Fruit fly (Drosophila melanogaster) whole organism, embryonic: ENCODE measurements around the gene CG6398.

Experiments used
- Adf1 ChIP-seq: fragments of 200-800 bp; sonication (Bioruptor generic); IDR thresholded peaks from 2 replicates; pipeline ENCODE4 v1.3.6; 2022; ENCODE audit warnings: missing biosample characterization, missing genetic modification characterization
- Atf-2 ChIP-seq: fragments of 200-800 bp; sonication (Bioruptor generic); optimal IDR thresholded peaks from 2 replicates; lab custom pipeline; 2016; ENCODE audit warnings: missing biosample characterization, missing genetic modification characterization
- Atf3 ChIP-seq: fragments of 200-800 bp; sonication (Bioruptor generic); optimal IDR thresholded peaks from 3 replicates; lab custom pipeline; 2016; ENCODE audit warnings: missing biosample characterization, missing genetic modification characterization
- B-H2 ChIP-seq: fragments of 200-800 bp; sonication (Bioruptor generic); optimal IDR thresholded peaks from 2 replicates; lab custom pipeline; 2018; ENCODE audit warnings: missing biosample characterization, mild to moderate bottlenecking, missing genetic modification characterization
- CG1024 ChIP-seq: fragments of 200-800 bp; sonication (Bioruptor generic); IDR thresholded peaks from 2 replicates; pipeline ENCODE4 v1.3.6; 2022; ENCODE audit warnings: missing biosample characterization, missing genetic modification characterization
- CG12299 ChIP-seq: fragments of 200-800 bp; sonication (Bioruptor generic); optimal IDR thresholded peaks from 2 replicates; lab custom pipeline; 2018; ENCODE audit warnings: missing biosample characterization, mild to moderate bottlenecking, missing genetic modification characterization
- CG15696 ChIP-seq: fragments of 200-800 bp; sonication (Bioruptor generic); optimal IDR thresholded peaks from 2 replicates; lab custom pipeline; 2019; ENCODE audit warnings: missing biosample characterization, mild to moderate bottlenecking, missing genetic modification characterization, moderate library complexity
- CG17385 ChIP-seq: fragments of 200-800 bp; sonication (Bioruptor generic); optimal IDR thresholded peaks from 3 replicates; lab custom pipeline; 2018; ENCODE audit warnings: missing biosample characterization, mild to moderate bottlenecking, missing genetic modification characterization
- CG18599 ChIP-seq: fragments of 200-800 bp; sonication (Bioruptor generic); optimal IDR thresholded peaks from 3 replicates; lab custom pipeline; 2017; ENCODE audit warnings: missing biosample characterization, missing genetic modification characterization, mild to moderate bottlenecking, moderate library complexity, missing genetic modification reagents
- CG2202 ChIP-seq: fragments of 200-800 bp; sonication (Bioruptor generic); optimal IDR thresholded peaks from 2 replicates; lab custom pipeline; 2018; ENCODE audit warnings: missing biosample characterization, mild to moderate bottlenecking, missing genetic modification characterization
- CG2712 ChIP-seq: fragments of 200-800 bp; optimal IDR thresholded peaks from 3 replicates; lab custom pipeline; 2019; ENCODE audit warnings: missing biosample characterization, mild to moderate bottlenecking, missing genetic modification characterization, moderate library complexity
- CG3065 ChIP-seq: fragments of 200-800 bp; sonication (Bioruptor generic); optimal IDR thresholded peaks from 2 replicates; lab custom pipeline; 2016; ENCODE audit warnings: missing biosample characterization, missing genetic modification characterization
- CG4328 ChIP-seq: fragments of 200-800 bp; sonication (Bioruptor generic); optimal IDR thresholded peaks from 3 replicates; lab custom pipeline; 2017; ENCODE audit warnings: missing biosample characterization, missing genetic modification reagents, missing genetic modification characterization
- CG5245 ChIP-seq: fragments of 200-800 bp; sonication (Bioruptor generic); optimal IDR thresholded peaks from 3 replicates; lab custom pipeline; 2016; ENCODE audit warnings: missing biosample characterization, missing genetic modification characterization
- CG7839 ChIP-seq: fragments of 200-800 bp; sonication (Bioruptor generic); optimal IDR thresholded peaks from 3 replicates; lab custom pipeline; 2018; ENCODE audit warnings: missing biosample characterization, mild to moderate bottlenecking, missing genetic modification characterization, moderate library complexity
- CG7928 ChIP-seq: fragments of 200-800 bp; sonication (Bioruptor generic); optimal IDR thresholded peaks from 2 replicates; lab custom pipeline; 2017; ENCODE audit warnings: missing biosample characterization, mild to moderate bottlenecking, missing genetic modification characterization
- CG8089 ChIP-seq: fragments of 200-800 bp; sonication (Bioruptor generic); optimal IDR thresholded peaks from 3 replicates; lab custom pipeline; 2016; ENCODE audit warnings: missing biosample characterization, missing genetic modification characterization
- CG8281 ChIP-seq: fragments of 200-800 bp; sonication (Bioruptor generic); optimal IDR thresholded peaks from 2 replicates; lab custom pipeline; 2018; ENCODE audit warnings: missing biosample characterization, mild to moderate bottlenecking, missing genetic modification characterization, moderate library complexity
- CG8359 ChIP-seq: fragments of 200-800 bp; sonication (Bioruptor generic); optimal IDR thresholded peaks from 2 replicates; lab custom pipeline; 2017; ENCODE audit warnings: missing biosample characterization, mild to moderate bottlenecking, missing genetic modification characterization, borderline replicate concordance
- CG9215 ChIP-seq: fragments of 200-800 bp; sonication (Bioruptor generic); IDR thresholded peaks from 2 replicates; pipeline ENCODE4 v1.3.6; 2022; ENCODE audit warnings: missing biosample characterization, missing genetic modification characterization
- CG9437 ChIP-seq: fragments of 200-800 bp; sonication (Bioruptor generic); optimal IDR thresholded peaks from 2 replicates; lab custom pipeline; 2018; ENCODE audit warnings: missing biosample characterization, mild to moderate bottlenecking, missing genetic modification characterization
- Camta ChIP-seq: fragments of 200-800 bp; sonication (Bioruptor generic); optimal IDR thresholded peaks from 2 replicates; lab custom pipeline; 2016; ENCODE audit warnings: missing biosample characterization, missing genetic modification characterization
- CrebB ChIP-seq: fragments of 200-800 bp; sonication (Bioruptor generic); optimal IDR thresholded peaks from 3 replicates; lab custom pipeline; 2018; ENCODE audit warnings: missing biosample characterization, mild to moderate bottlenecking, missing genetic modification characterization
- D ChIP-seq, 2 experiments: fragments of 200-800 bp in 1 of 2; fragments of >200 bp in 1 of 2; sonication (Bioruptor generic) in 1 of 2; optimal IDR thresholded peaks; 2 replicates in 1 of 2; 3 replicates in 1 of 2; lab custom pipeline; 2017; ENCODE audit warnings: mild to moderate bottlenecking in 1 of 2, missing biosample characterization in 1 of 2, missing genetic modification characterization in 1 of 2, missing genetic modification reagents in 1 of 2
- D19B ChIP-seq: fragments of 200-800 bp; sonication (Bioruptor generic); optimal IDR thresholded peaks from 2 replicates; lab custom pipeline; 2017; ENCODE audit warnings: missing biosample characterization, mild to moderate bottlenecking, missing genetic modification characterization
- Dfd ChIP-seq, 2 experiments: fragments of >200 bp; optimal IDR thresholded peaks; 2 replicates each; lab custom pipeline; 2017; ENCODE audit warnings: missing biosample characterization in 2 of 2, missing genetic modification characterization in 2 of 2
- Dip3 ChIP-seq: fragments of 200-800 bp; sonication (Bioruptor generic); optimal IDR thresholded peaks from 3 replicates; lab custom pipeline; 2016; ENCODE audit warnings: missing biosample characterization, missing genetic modification characterization
- Lim3 ChIP-seq: fragments of 200-800 bp; sonication (Bioruptor generic); IDR thresholded peaks from 2 replicates; pipeline ENCODE4 v1.3.6; 2022; ENCODE audit warnings: missing biosample characterization, missing genetic modification characterization
- Ravus ChIP-seq: fragments of 200-800 bp; sonication (Bioruptor generic); IDR thresholded peaks from 2 replicates; pipeline ENCODE4 v1.3.6; 2022; ENCODE audit warnings: missing biosample characterization, missing genetic modification characterization
- al ChIP-seq: fragments of 200-800 bp; sonication (Bioruptor generic); IDR thresholded peaks from 2 replicates; pipeline ENCODE4 v1.3.6; 2022; ENCODE audit warnings: missing biosample characterization, missing genetic modification characterization
- aop ChIP-seq: fragments of 200-800 bp; sonication (Bioruptor generic); IDR thresholded peaks from 2 replicates; pipeline ENCODE4 v1.3.6; 2022; ENCODE audit warnings: missing biosample characterization, missing genetic modification characterization
- br ChIP-seq: fragments of >200 bp; optimal IDR thresholded peaks from 2 replicates; lab custom pipeline; 2017
- caup ChIP-seq: fragments of 200-800 bp; sonication (Bioruptor generic); optimal IDR thresholded peaks from 3 replicates; lab custom pipeline; 2017; ENCODE audit warnings: missing biosample characterization, mild to moderate bottlenecking, missing genetic modification characterization, moderate library complexity; ENCODE audit not compliant: severe bottlenecking
- cwo ChIP-seq: fragments of 200-800 bp; sonication (Bioruptor generic); optimal IDR thresholded peaks from 3 replicates; lab custom pipeline; 2017; ENCODE audit warnings: missing biosample characterization, missing genetic modification characterization, mild to moderate bottlenecking, moderate library complexity, missing genetic modification reagents
- dmrt11E ChIP-seq: fragments of 200-800 bp; sonication (Bioruptor generic); optimal IDR thresholded peaks from 3 replicates; lab custom pipeline; 2018; ENCODE audit warnings: missing biosample characterization, mild to moderate bottlenecking, missing genetic modification characterization, moderate library complexity
- gcm ChIP-seq: fragments of 200-800 bp; sonication (Bioruptor generic); optimal IDR thresholded peaks from 2 replicates; lab custom pipeline; 2019; ENCODE audit warnings: missing biosample characterization, mild to moderate bottlenecking, missing genetic modification characterization, moderate library complexity
- kay ChIP-seq: fragments of 200-800 bp; sonication (Bioruptor generic); optimal IDR thresholded peaks from 2 replicates; lab custom pipeline; 2016; ENCODE audit warnings: missing biosample characterization, missing genetic modification characterization
- nerfin-1 ChIP-seq: fragments of 200-800 bp; sonication (Bioruptor generic); optimal IDR thresholded peaks from 3 replicates; lab custom pipeline; 2019; ENCODE audit warnings: missing biosample characterization, mild to moderate bottlenecking, missing genetic modification characterization, moderate library complexity
- odd ChIP-seq: fragments of 200-800 bp; sonication (Bioruptor generic); optimal IDR thresholded peaks from 2 replicates; lab custom pipeline; 2017; ENCODE audit warnings: missing biosample characterization, mild to moderate bottlenecking, missing genetic modification characterization
- onecut ChIP-seq: fragments of 200-800 bp; sonication (Bioruptor generic); IDR thresholded peaks from 2 replicates; pipeline ENCODE4 v1.3.6; 2022; ENCODE audit warnings: missing biosample characterization, missing genetic modification characterization
- otp ChIP-seq: fragments of 200-800 bp; sonication (Bioruptor generic); IDR thresholded peaks from 3 replicates; pipeline ENCODE4, ENCODE4 v1.3.6; 2022; ENCODE audit warnings: missing biosample characterization, missing genetic modification characterization
- pum ChIP-seq: fragments of 200-800 bp; sonication (Bioruptor generic); optimal IDR thresholded peaks from 2 replicates; lab custom pipeline; 2016; ENCODE audit warnings: missing biosample characterization, missing genetic modification characterization
- schlank ChIP-seq: fragments of 200-800 bp; sonication (Bioruptor generic); optimal IDR thresholded peaks from 2 replicates; lab custom pipeline; 2018; ENCODE audit warnings: missing biosample characterization, mild to moderate bottlenecking, missing genetic modification characterization
- sd ChIP-seq: fragments of 200-800 bp; sonication (Bioruptor generic); optimal IDR thresholded peaks from 3 replicates; lab custom pipeline; 2018; ENCODE audit warnings: missing biosample characterization, mild to moderate bottlenecking, missing genetic modification characterization, moderate library complexity
- slbo ChIP-seq: fragments of 200-800 bp; sonication (Bioruptor generic); IDR thresholded peaks from 2 replicates; pipeline ENCODE4 v1.3.6; 2022; ENCODE audit warnings: missing biosample characterization, missing genetic modification characterization
- slou ChIP-seq: fragments of 200-800 bp; sonication (Bioruptor generic); optimal IDR thresholded peaks from 3 replicates; lab custom pipeline; 2016; ENCODE audit warnings: missing biosample characterization, missing genetic modification characterization
- twi ChIP-seq: fragments of 200-800 bp; optimal IDR thresholded peaks from 2 replicates; lab custom pipeline; 2019; ENCODE audit warnings: missing biosample characterization, mild to moderate bottlenecking, missing genetic modification characterization, moderate library complexity
- usp ChIP-seq: fragments of >200 bp; optimal IDR thresholded peaks from 2 replicates; lab custom pipeline; 2017; ENCODE audit warnings: missing biosample characterization, missing genetic modification characterization
- wor ChIP-seq: fragments of 200-800 bp; sonication (Bioruptor generic); IDR thresholded peaks from 2 replicates; pipeline ENCODE4 v1.3.6; 2022; ENCODE audit warnings: missing biosample characterization, missing genetic modification characterization
- yki ChIP-seq: fragments of >200 bp; optimal IDR thresholded peaks from 3 replicates; lab custom pipeline; 2018
- zfh2 ChIP-seq: fragments of 200-800 bp; sonication (Bioruptor generic); optimal IDR thresholded peaks from 2 replicates; lab custom pipeline; 2016; ENCODE audit warnings: missing biosample characterization, missing genetic modification characterization

CG6398 gene

dm6 chrX:17789413-17790054 is 41.1 kb upstream of the CG6398 start (continued):
- TF ChIP-seq CG8089 (GFP tag; lab: Kevin White, UChicago) (no peak), CG9215 (no peak), aop (no peak), CrebB (tag; lab: Kevin White, UChicago) (no peak), CG18599 (GFP tag; lab: Kevin White, UChicago) (no peak), D (optimal IDR thresholded peaks at IDR 0.05; lab: Kevin White, UChicago) (no peak), D (GFP tag; optimal IDR thresholded peaks at IDR 0.05; lab: Kevin White, UChicago) (no peak), al (GFP tag; lab: Robert Waterston, UW) (no peak), D19B (GFP tag; lab: Kevin White, UChicago) (no peak), yki (lab: Kevin White, UChicago) (peak; percentile 50), CG4328 (GFP tag; lab: Kevin White, UChicago) (no peak), CG7839 (tag; lab: Kevin White, UChicago) (no peak), Dfd (GFP tag; optimal IDR thresholded peaks at IDR 0.05; lab: Kevin White, UChicago) (no peak), kay (GFP tag; lab: Kevin White, UChicago) (no peak), CG7928 (GFP tag; lab: Kevin White, UChicago) (no peak), CG8281 (tag; lab: Kevin White, UChicago) (no peak), CG9437 (GFP tag; lab: Kevin White, UChicago) (no peak), twi (tag; lab: Kevin White, UChicago) (no peak), Adf1 (peak; percentile 84), slbo (GFP tag; lab: Robert Waterston, UW) (peak; percentile 3; the same call in 1 of the 2 replicates), B-H2 (GFP tag; lab: Kevin White, UChicago) (no peak), br (lab: Kevin White, UChicago) (no peak), CG17385 (GFP tag; lab: Kevin White, UChicago) (peak; percentile 71), Ravus (no peak), CG5245 (GFP tag; lab: Kevin White, UChicago) (no peak), slou (GFP tag; lab: Kevin White, UChicago) (no peak), Atf-2 (GFP tag; lab: Kevin White, UChicago) (no peak), CG3065 (GFP tag; lab: Kevin White, UChicago) (no peak), CG8359 (GFP tag; lab: Kevin White, UChicago) (no peak), Camta (GFP tag; lab: Kevin White, UChicago) (no peak), CG1024 (GFP tag; lab: Robert Waterston, UW) (no peak), onecut (GFP tag; lab: Robert Waterston, UW) (peak; percentile 16), zfh2 (GFP tag; lab: Kevin White, UChicago) (no peak), CG15696 (no peak), schlank (tag; lab: Kevin White, UChicago) (no peak), Dip3 (no peak), dmrt11E (tag; lab: Kevin White, UChicago) (no peak), nerfin-1 (tag; lab: Kevin White, UChicago) (peak; percentile 6), usp (GFP tag; lab: Kevin White, UChicago) (no peak), cwo (GFP tag; lab: Kevin White, UChicago) (no peak), CG12299 (tag; lab: Kevin White, UChicago) (no peak), odd (GFP tag; lab: Kevin White, UChicago) (no peak), pum (GFP tag; lab: Kevin White, UChicago) (no peak), sd (peak; percentile 23), CG2712 (tag; lab: Kevin White, UChicago) (no peak), Atf3 (no peak), gcm (no peak), caup (no peak), otp (no peak), Lim3 (GFP tag; lab: Robert Waterston, UW) (no peak), CG2202 (no peak), wor (no peak)
